Fruit fly (Drosophila melanogaster) whole organism, prepupa: Measurements from ENCODE around the gene CG1750.

Source experiments
- Blimp-1 ChIP-seq: fragments of 200-800 bp; sonication (Bioruptor generic); optimal IDR thresholded peaks from 3 replicates; lab custom pipeline; 2017; ENCODE audit warnings: missing biosample characterization, missing genetic modification characterization, mild to moderate bottlenecking, moderate library complexity, missing genetic modification reagents
- CG10669 ChIP-seq: fragments of 200-800 bp; sonication (Bioruptor generic); optimal IDR thresholded peaks from 3 replicates; lab custom pipeline; 2018; ENCODE audit warnings: missing biosample characterization, mild to moderate bottlenecking, missing genetic modification characterization, moderate library complexity
- CG11294 ChIP-seq: fragments of 200-800 bp; sonication (Bioruptor generic); IDR thresholded peaks from 2 replicates; pipeline ENCODE4 v1.3.6; 2022; ENCODE audit warnings: missing biosample characterization, missing genetic modification characterization
- CG11762 ChIP-seq: fragments of 200-800 bp; sonication (Bioruptor generic); optimal IDR thresholded peaks from 3 replicates; lab custom pipeline; 2016; ENCODE audit warnings: missing biosample characterization, missing genetic modification characterization; ENCODE audit not compliant: insufficient read depth
- CG15336 ChIP-seq: fragments of 200-800 bp; sonication (Bioruptor generic); IDR thresholded peaks from 2 replicates; pipeline ENCODE4 v1.3.6; 2022; ENCODE audit warnings: missing biosample characterization, missing genetic modification characterization
- CG1621 ChIP-seq: fragments of 200-800 bp; sonication (Bioruptor generic); optimal IDR thresholded peaks from 3 replicates; lab custom pipeline; 2018; ENCODE audit warnings: missing biosample characterization, mild to moderate bottlenecking, missing genetic modification characterization
- CG16779 ChIP-seq: fragments of 200-800 bp; sonication (Bioruptor generic); optimal IDR thresholded peaks from 3 replicates; lab custom pipeline; 2017; ENCODE audit warnings: missing biosample characterization, mild to moderate bottlenecking, missing genetic modification characterization
- CG3032 ChIP-seq: fragments of 200-800 bp; optimal IDR thresholded peaks from 2 replicates; lab custom pipeline; 2019; ENCODE audit warnings: missing biosample characterization, mild to moderate bottlenecking, missing genetic modification characterization, moderate library complexity
- CG31627 ChIP-seq: fragments of 200-800 bp; sonication (Bioruptor generic); optimal IDR thresholded peaks from 3 replicates; lab custom pipeline; 2016; ENCODE audit warnings: missing biosample characterization, missing genetic modification characterization
- CG32006 ChIP-seq: fragments of 200-800 bp; sonication (Bioruptor generic); optimal IDR thresholded peaks from 3 replicates; lab custom pipeline; 2017; ENCODE audit warnings: missing biosample characterization, mild to moderate bottlenecking, missing genetic modification characterization
- CG3919 ChIP-seq: fragments of 200-800 bp; sonication (Bioruptor generic); optimal IDR thresholded peaks from 3 replicates; lab custom pipeline; 2016; ENCODE audit warnings: missing biosample characterization, missing genetic modification characterization
- CG6163 ChIP-seq: fragments of 200-800 bp; sonication (Bioruptor generic); IDR thresholded peaks from 3 replicates; pipeline ENCODE4 v1.3.6; 2022; ENCODE audit warnings: missing biosample characterization, missing genetic modification characterization
- CG6808 ChIP-seq: fragments of 200-800 bp; sonication (Bioruptor generic); optimal IDR thresholded peaks from 3 replicates; lab custom pipeline; 2017; ENCODE audit warnings: missing biosample characterization, missing genetic modification characterization, mild to moderate bottlenecking, moderate library complexity, missing genetic modification reagents
- CG6854 ChIP-seq: fragments of 200-800 bp; sonication (Bioruptor generic); optimal IDR thresholded peaks from 2 replicates; lab custom pipeline; 2017; ENCODE audit warnings: missing biosample characterization, mild to moderate bottlenecking, missing genetic modification characterization
- CG7368 ChIP-seq: fragments of 200-800 bp; sonication (Bioruptor generic); optimal IDR thresholded peaks from 3 replicates; lab custom pipeline; 2016; ENCODE audit warnings: missing biosample characterization, missing genetic modification characterization
- CG8119 ChIP-seq: fragments of 200-800 bp; sonication (Bioruptor generic); IDR thresholded peaks from 3 replicates; pipeline ENCODE4 v1.3.6; 2022; ENCODE audit warnings: missing biosample characterization, missing genetic modification characterization
- CG8319 ChIP-seq: fragments of 200-800 bp; sonication (Bioruptor generic); optimal IDR thresholded peaks from 3 replicates; lab custom pipeline; 2016; ENCODE audit warnings: missing biosample characterization, missing genetic modification characterization
- CG8632 ChIP-seq: fragments of 200-800 bp; sonication (Bioruptor generic); optimal IDR thresholded peaks from 3 replicates; lab custom pipeline; 2016; ENCODE audit warnings: missing biosample characterization, missing genetic modification characterization
- Eip75B ChIP-seq: fragments of 200-800 bp; sonication (Bioruptor generic); optimal IDR thresholded peaks from 3 replicates; lab custom pipeline; 2016; ENCODE audit warnings: missing biosample characterization, missing genetic modification characterization
- Eip78C ChIP-seq: fragments of 200-800 bp; sonication (Bioruptor generic); peaks from one replicate; lab custom pipeline; 2016; ENCODE audit warnings: missing biosample characterization, missing genetic modification characterization
- Eip93F ChIP-seq: fragments of 200-800 bp; sonication (Bioruptor generic); optimal IDR thresholded peaks from 2 replicates; lab custom pipeline; 2016; ENCODE audit warnings: missing biosample characterization, mild to moderate bottlenecking, missing genetic modification characterization
- Ets21C ChIP-seq: fragments of 200-800 bp; sonication (Bioruptor generic); optimal IDR thresholded peaks from 3 replicates; lab custom pipeline; 2016; ENCODE audit warnings: missing biosample characterization, missing genetic modification characterization
- Ets96B ChIP-seq: fragments of 200-800 bp; optimal IDR thresholded peaks from 2 replicates; lab custom pipeline; 2019; ENCODE audit warnings: missing biosample characterization, mild to moderate bottlenecking, missing genetic modification characterization, moderate library complexity
- Gug ChIP-seq: fragments of 200-800 bp; sonication (Bioruptor generic); IDR thresholded peaks from 2 replicates; pipeline ENCODE4 v1.3.6; 2022; ENCODE audit warnings: missing biosample characterization, missing genetic modification characterization
- Hr38 ChIP-seq: sonication (Bioruptor generic); optimal IDR thresholded peaks from 2 replicates; lab custom pipeline; 2016; ENCODE audit warnings: missing biosample characterization, missing genetic modification characterization
- Hr39 ChIP-seq: fragments of 200-800 bp; sonication (Bioruptor generic); optimal IDR thresholded peaks from 2 replicates; lab custom pipeline; 2016; ENCODE audit warnings: missing biosample characterization, missing genetic modification characterization
- Met ChIP-seq: fragments of 200-800 bp; sonication (Bioruptor generic); optimal IDR thresholded peaks from 3 replicates; lab custom pipeline; 2016; ENCODE audit warnings: missing biosample characterization, missing genetic modification characterization
- OdsH ChIP-seq: fragments of 200-800 bp; sonication (Bioruptor generic); optimal IDR thresholded peaks from 3 replicates; lab custom pipeline; 2016; ENCODE audit warnings: missing biosample characterization, missing genetic modification characterization
- Smox ChIP-seq: fragments of 200-800 bp; sonication (Bioruptor generic); optimal IDR thresholded peaks from 3 replicates; lab custom pipeline; 2016; ENCODE audit warnings: missing biosample characterization, missing genetic modification characterization
- Sox102F ChIP-seq: fragments of 200-800 bp; sonication (Bioruptor generic); optimal IDR thresholded peaks from 2 replicates; lab custom pipeline; 2016; ENCODE audit warnings: missing biosample characterization, mild to moderate bottlenecking, missing genetic modification characterization
- Sox14 ChIP-seq: fragments of 200-800 bp; sonication (Bioruptor generic); optimal IDR thresholded peaks from 3 replicates; lab custom pipeline; 2016; ENCODE audit warnings: missing biosample characterization, missing genetic modification characterization
- Sox15 ChIP-seq: fragments of 200-800 bp; sonication (Bioruptor generic); optimal IDR thresholded peaks from 3 replicates; lab custom pipeline; 2016; ENCODE audit warnings: missing biosample characterization, missing genetic modification characterization
- acj6 ChIP-seq: fragments of 200-800 bp; sonication (Bioruptor generic); optimal IDR thresholded peaks from 3 replicates; lab custom pipeline; 2016; ENCODE audit warnings: missing biosample characterization, missing genetic modification characterization
- cyc ChIP-seq: fragments of 200-800 bp; sonication (Bioruptor generic); optimal IDR thresholded peaks from 3 replicates; lab custom pipeline; 2016; ENCODE audit warnings: missing biosample characterization, missing genetic modification characterization
- dac ChIP-seq: fragments of 200-800 bp; sonication (Bioruptor generic); optimal IDR thresholded peaks from 2 replicates; lab custom pipeline; 2017; ENCODE audit warnings: missing biosample characterization, mild to moderate bottlenecking, missing genetic modification characterization
- dsx ChIP-seq: fragments of 200-800 bp; optimal IDR thresholded peaks from 3 replicates; lab custom pipeline; 2019; ENCODE audit warnings: missing biosample characterization, mild to moderate bottlenecking, missing genetic modification characterization, moderate library complexity; ENCODE audit not compliant: poor library complexity, severe bottlenecking
- fd59A ChIP-seq: fragments of 200-800 bp; sonication (Bioruptor generic); optimal IDR thresholded peaks from 2 replicates; lab custom pipeline; 2017; ENCODE audit warnings: missing biosample characterization, mild to moderate bottlenecking, missing genetic modification characterization, missing genetic modification reagents
- fd85E ChIP-seq: fragments of 200-800 bp; sonication (Bioruptor generic); optimal IDR thresholded peaks from 3 replicates; lab custom pipeline; 2016; ENCODE audit warnings: missing biosample characterization, missing genetic modification characterization
- fkh ChIP-seq: fragments of 200-800 bp; sonication (Bioruptor generic); optimal IDR thresholded peaks from 3 replicates; lab custom pipeline; 2017; ENCODE audit warnings: missing biosample characterization, mild to moderate bottlenecking, missing genetic modification characterization, moderate library complexity
- lz ChIP-seq: fragments of 200-800 bp; sonication (Bioruptor generic); optimal IDR thresholded peaks from 3 replicates; lab custom pipeline; 2016; ENCODE audit warnings: missing biosample characterization, missing genetic modification characterization
- net ChIP-seq: fragments of 200-800 bp; sonication (Bioruptor generic); optimal IDR thresholded peaks from 3 replicates; lab custom pipeline; 2016; ENCODE audit warnings: missing biosample characterization, missing genetic modification characterization
- pdm3 ChIP-seq: fragments of 200-800 bp; sonication (Bioruptor generic); optimal IDR thresholded peaks from 3 replicates; lab custom pipeline; 2016; ENCODE audit warnings: missing biosample characterization, missing genetic modification characterization
- salr ChIP-seq, 2 experiments: fragments of 200-800 bp; sonication (Bioruptor generic); optimal IDR thresholded peaks; 3 replicates each; lab custom pipeline; 2016 to 2018; ENCODE audit warnings: missing biosample characterization in 2 of 2, missing genetic modification characterization in 2 of 2, mild to moderate bottlenecking in 1 of 2
- spab ChIP-seq: fragments of 200-800 bp; sonication (Bioruptor generic); optimal IDR thresholded peaks from 2 replicates; lab custom pipeline; 2017; ENCODE audit warnings: missing biosample characterization, mild to moderate bottlenecking, missing genetic modification characterization, missing genetic modification reagents
- ss ChIP-seq, 2 experiments: fragments of 200-800 bp; sonication (Bioruptor generic); optimal IDR thresholded peaks; 2 replicates in 1 of 2; 3 replicates in 1 of 2; lab custom pipeline; 2017 to 2018; ENCODE audit warnings: mild to moderate bottlenecking in 2 of 2, missing biosample characterization in 2 of 2, missing genetic modification characterization in 2 of 2, moderate library complexity in 1 of 2
- topi ChIP-seq: fragments of 200-800 bp; sonication (Bioruptor generic); optimal IDR thresholded peaks from 3 replicates; lab custom pipeline; 2016; ENCODE audit warnings: missing biosample characterization, missing genetic modification characterization
- vri ChIP-seq: fragments of 200-800 bp; sonication (Bioruptor generic); optimal IDR thresholded peaks from 3 replicates; lab custom pipeline; 2016; ENCODE audit warnings: missing biosample characterization, mild to moderate bottlenecking, missing genetic modification characterization

The CG1750 gene

dm6 chr3R:31222890-31223569 lies 31.7 kb downstream of the CG1750 start:
- no peak for TF ChIP-seq Sox102F
- TF ChIP-seq, all 60 proteins: peak for 0

dm6 chr3R:31222125-31222889 lies 32.4 kb downstream of the CG1750 start:
- peak; percentile 28 to 40 for TF ChIP-seq salr (GFP tag; optimal IDR thresholded peaks at IDR 0.05; lab: Kevin White, UChicago)
- TF ChIP-seq CG8632 (GFP tag; lab: Kevin White, UChicago): peak; percentile 57
- no peak for TF ChIP-seq Eip93F (GFP tag; lab: Kevin White, UChicago)
- TF ChIP-seq OdsH (GFP tag; lab: Kevin White, UChicago): peak; percentile 71
- TF ChIP-seq vri (GFP tag; lab: Kevin White, UChicago): peak; percentile 79
- TF ChIP-seq CG3919 (GFP tag; lab: Kevin White, UChicago): peak; percentile 60
- TF ChIP-seq net (GFP tag; lab: Kevin White, UChicago): peak; percentile 69
- TF ChIP-seq CG32006: peak; percentile 80
- TF ChIP-seq dsx: peak; percentile 65
- peak; percentile 78 for TF ChIP-seq CG31627 (GFP tag; lab: Kevin White, UChicago)
- TF ChIP-seq ss (GFP tag; optimal IDR thresholded peaks at IDR 0.05; lab: Kevin White, UChicago): peak; percentile 31 to 59
- peak; percentile 61 for TF ChIP-seq CG6808 (GFP tag; lab: Kevin White, UChicago)
- peak; percentile 79 for TF ChIP-seq lz (GFP tag; lab: Kevin White, UChicago)
- TF ChIP-seq Sox14: peak; percentile 72
- TF ChIP-seq spab (GFP tag; lab: Kevin White, UChicago): peak; percentile 41
- TF ChIP-seq acj6 (GFP tag; lab: Kevin White, UChicago): peak; percentile 66
- no peak for TF ChIP-seq Gug (GFP tag; lab: Robert Waterston, UW)
- peak; percentile 79 for TF ChIP-seq Hr39 (GFP tag; lab: Kevin White, UChicago)
- peak; percentile 72 for TF ChIP-seq Smox (GFP tag; lab: Kevin White, UChicago)
- TF ChIP-seq CG6163 (GFP tag; lab: Robert Waterston, UW): no peak
- TF ChIP-seq fd59A: peak; percentile 64
- TF ChIP-seq CG10669 (GFP tag; lab: Kevin White, UChicago): peak; percentile 66
- peak; percentile 6 for TF ChIP-seq Blimp-1 (GFP tag; lab: Kevin White, UChicago)
- peak; percentile 42 for TF ChIP-seq CG8319
- TF ChIP-seq Met (GFP tag; lab: Kevin White, UChicago): peak; percentile 74
- TF ChIP-seq CG8119: no peak
- peak; percentile 10 for TF ChIP-seq fkh (GFP tag; lab: Kevin White, UChicago)
- peak; percentile 48 for TF ChIP-seq Sox15
- TF ChIP-seq CG6854 (GFP tag; lab: Kevin White, UChicago): no peak
- TF ChIP-seq Eip78C (GFP tag; lab: Kevin White, UChicago): peak; percentile 91
- no peak for TF ChIP-seq Hr38 (GFP tag; lab: Kevin White, UChicago)
- peak; percentile 43 for TF ChIP-seq CG7368
- no peak for TF ChIP-seq CG16779
- peak; percentile 40 for TF ChIP-seq CG1621 (tag; lab: Kevin White, UChicago)
- TF ChIP-seq pdm3: peak; percentile 75
- TF ChIP-seq Sox102F: peak; percentile 71
- peak; percentile 64 for TF ChIP-seq topi
- TF ChIP-seq Ets21C (GFP tag; lab: Kevin White, UChicago): peak; percentile 71
- peak; percentile 15 for TF ChIP-seq CG3032
- no peak for TF ChIP-seq CG11762 (GFP tag; lab: Kevin White, UChicago)
- peak; percentile 44 for TF ChIP-seq dac (GFP tag; lab: Kevin White, UChicago)
- no peak for TF ChIP-seq CG11294 (GFP tag; lab: Robert Waterston, UW)
- no peak for TF ChIP-seq fd85E (GFP tag; lab: Kevin White, UChicago)
- no peak for TF ChIP-seq CG15336 (GFP tag; lab: Robert Waterston, UW)
- TF ChIP-seq cyc (GFP tag; lab: Kevin White, UChicago): peak; percentile 61
- TF ChIP-seq Eip75B (GFP tag; lab: Kevin White, UChicago): peak; percentile 75
- peak; percentile 66 for TF ChIP-seq Ets96B (tag; lab: Kevin White, UChicago)
